Fruit fly (Drosophila melanogaster) whole organism, embryonic: ENCODE data around the gene CG6610.
A peak's percentile ranks its signal among the peaks of the same experiment; 100 is the strongest.

Experiments
- Adf1 ChIP-seq: fragments of 200-800 bp; sonication (Bioruptor generic); IDR thresholded peaks from 2 replicates; pipeline ENCODE4 v1.3.6; 2022; ENCODE audit warnings: missing biosample characterization, missing genetic modification characterization
- Bdp1 ChIP-seq: fragments of 200-800 bp; sonication (Bioruptor generic); optimal IDR thresholded peaks from 3 replicates; lab custom pipeline; 2016; ENCODE audit warnings: missing biosample characterization, missing genetic modification characterization
- CG10267 ChIP-seq: fragments of 200-800 bp; sonication (Bioruptor generic); optimal IDR thresholded peaks from 2 replicates; lab custom pipeline; 2018; ENCODE audit warnings: missing biosample characterization, mild to moderate bottlenecking, missing genetic modification characterization, moderate library complexity
- CG10321 ChIP-seq: fragments of 200-800 bp; sonication (Bioruptor generic); IDR thresholded peaks from 2 replicates; pipeline ENCODE4 v1.3.6; 2022; ENCODE audit warnings: missing biosample characterization, missing genetic modification characterization
- CG11093 ChIP-seq: fragments of 200-800 bp; sonication (Bioruptor generic); IDR thresholded peaks from 3 replicates; pipeline ENCODE4 v1.3.6; 2022; ENCODE audit warnings: missing biosample characterization, missing genetic modification characterization
- CG12236 ChIP-seq: fragments of 200-800 bp; sonication (Bioruptor generic); optimal IDR thresholded peaks from 2 replicates; lab custom pipeline; 2016; ENCODE audit warnings: missing biosample characterization, missing genetic modification characterization
- CG12391 ChIP-seq: fragments of 200-800 bp; sonication (Bioruptor generic); optimal IDR thresholded peaks from 3 replicates; lab custom pipeline; 2018; ENCODE audit warnings: missing biosample characterization, mild to moderate bottlenecking, missing genetic modification characterization, moderate library complexity
- CG14710 ChIP-seq: fragments of 200-800 bp; sonication (Bioruptor generic); optimal IDR thresholded peaks from 3 replicates; lab custom pipeline; 2019; ENCODE audit warnings: missing biosample characterization, mild to moderate bottlenecking, missing genetic modification characterization, moderate library complexity
- CG17361 ChIP-seq: fragments of 200-800 bp; sonication (Bioruptor generic); IDR thresholded peaks from 3 replicates; pipeline ENCODE4 v1.3.6; 2022; ENCODE audit warnings: missing biosample characterization, missing genetic modification characterization
- CG17802 ChIP-seq: fragments of 200-800 bp; sonication (Bioruptor generic); optimal IDR thresholded peaks from 2 replicates; lab custom pipeline; 2018; ENCODE audit warnings: missing biosample characterization, mild to moderate bottlenecking, missing genetic modification characterization, moderate library complexity
- CG17829 ChIP-seq: fragments of 200-800 bp; optimal IDR thresholded peaks from 2 replicates; lab custom pipeline; 2019; ENCODE audit warnings: missing biosample characterization, mild to moderate bottlenecking, missing genetic modification characterization, moderate library complexity
- CG18262 ChIP-seq: fragments of 200-800 bp; optimal IDR thresholded peaks from 3 replicates; lab custom pipeline; 2019; ENCODE audit warnings: missing biosample characterization, mild to moderate bottlenecking, missing genetic modification characterization, moderate library complexity
- CG31441 ChIP-seq: fragments of 200-800 bp; sonication (Bioruptor generic); IDR thresholded peaks from 2 replicates; pipeline ENCODE4 v1.3.6; 2022; ENCODE audit warnings: missing biosample characterization, missing genetic modification characterization
- CG32767 ChIP-seq: fragments of 200-800 bp; sonication (Bioruptor generic); IDR thresholded peaks from 2 replicates; pipeline ENCODE4 v1.3.6; 2022; ENCODE audit warnings: missing biosample characterization, missing genetic modification characterization
- CG34224 ChIP-seq: fragments of 200-800 bp; sonication (Bioruptor generic); IDR thresholded peaks from 3 replicates; pipeline ENCODE4 v1.3.6; 2022; ENCODE audit warnings: missing biosample characterization, missing genetic modification characterization; ENCODE audit not compliant: partially characterized antibody
- CG6175 ChIP-seq: fragments of 200-800 bp; sonication (Bioruptor generic); IDR thresholded peaks from 3 replicates; pipeline ENCODE4 v1.3.6; 2022; ENCODE audit warnings: missing biosample characterization, missing genetic modification characterization
- CG6272 ChIP-seq: fragments of 200-800 bp; sonication (Bioruptor generic); IDR thresholded peaks from 2 replicates; pipeline ENCODE4 v1.3.6; 2022; ENCODE audit warnings: missing biosample characterization, missing genetic modification characterization
- CG7928 ChIP-seq: fragments of 200-800 bp; sonication (Bioruptor generic); optimal IDR thresholded peaks from 2 replicates; lab custom pipeline; 2017; ENCODE audit warnings: missing biosample characterization, mild to moderate bottlenecking, missing genetic modification characterization
- CG8924 ChIP-seq: fragments of 200-800 bp; optimal IDR thresholded peaks from 3 replicates; lab custom pipeline; 2019; ENCODE audit warnings: missing biosample characterization, mild to moderate bottlenecking, missing genetic modification characterization, moderate library complexity
- CG9797 ChIP-seq: fragments of 200-800 bp; sonication (Bioruptor generic); optimal IDR thresholded peaks from 3 replicates; lab custom pipeline; 2018; ENCODE audit warnings: missing biosample characterization, mild to moderate bottlenecking, missing genetic modification characterization
- D ChIP-seq, 2 experiments: fragments of 200-800 bp in 1 of 2; fragments of >200 bp in 1 of 2; sonication (Bioruptor generic) in 1 of 2; optimal IDR thresholded peaks; 2 replicates in 1 of 2; 3 replicates in 1 of 2; lab custom pipeline; 2017; ENCODE audit warnings: mild to moderate bottlenecking in 1 of 2, missing biosample characterization in 1 of 2, missing genetic modification characterization in 1 of 2, missing genetic modification reagents in 1 of 2
- Dek ChIP-seq: fragments of 200-800 bp; sonication (Bioruptor generic); optimal IDR thresholded peaks from 3 replicates; lab custom pipeline; 2019; ENCODE audit warnings: missing biosample characterization, mild to moderate bottlenecking, missing genetic modification characterization, moderate library complexity
- Ets65A ChIP-seq: fragments of 200-800 bp; sonication (Bioruptor generic); peaks from one replicate; lab custom pipeline; 2016; ENCODE audit warnings: missing biosample characterization, missing genetic modification characterization
- Hey ChIP-seq: fragments of 200-800 bp; sonication (Bioruptor generic); optimal IDR thresholded peaks from 3 replicates; lab custom pipeline; 2018; ENCODE audit warnings: missing biosample characterization, mild to moderate bottlenecking, missing genetic modification characterization
- Jarid2 ChIP-seq: fragments of 200-800 bp; sonication (Bioruptor generic); optimal IDR thresholded peaks from 3 replicates; lab custom pipeline; 2017; ENCODE audit warnings: mild to moderate bottlenecking, missing biosample characterization, missing genetic modification reagents, missing genetic modification characterization
- Max ChIP-seq: fragments of 200-800 bp; sonication (Bioruptor generic); optimal IDR thresholded peaks from 2 replicates; lab custom pipeline; 2016; ENCODE audit warnings: missing biosample characterization, mild to moderate bottlenecking, missing genetic modification characterization
- Nf-YB ChIP-seq: fragments of 200-800 bp; sonication (Bioruptor generic); optimal IDR thresholded peaks from 3 replicates; lab custom pipeline; 2019; ENCODE audit warnings: missing biosample characterization, mild to moderate bottlenecking, missing genetic modification characterization, moderate library complexity
- Nf-YC ChIP-seq: fragments of 200-800 bp; optimal IDR thresholded peaks from 3 replicates; lab custom pipeline; 2019; ENCODE audit warnings: missing biosample characterization, mild to moderate bottlenecking, missing genetic modification characterization, moderate library complexity
- Oli ChIP-seq: fragments of 200-800 bp; sonication (Bioruptor generic); optimal IDR thresholded peaks from 2 replicates; lab custom pipeline; 2018; ENCODE audit warnings: missing biosample characterization, mild to moderate bottlenecking, missing genetic modification characterization, moderate library complexity
- Side ChIP-seq: fragments of 200-800 bp; sonication (Bioruptor generic); optimal IDR thresholded peaks from 2 replicates; lab custom pipeline; 2016; ENCODE audit warnings: missing biosample characterization, missing genetic modification characterization
- Sox100B ChIP-seq: fragments of 200-800 bp; sonication (Bioruptor generic); optimal IDR thresholded peaks from 3 replicates; lab custom pipeline; 2018; ENCODE audit warnings: missing biosample characterization, mild to moderate bottlenecking, missing genetic modification characterization
- Sox102F ChIP-seq: fragments of 200-800 bp; sonication (Bioruptor generic); optimal IDR thresholded peaks from 2 replicates; lab custom pipeline; 2018; ENCODE audit warnings: missing biosample characterization, mild to moderate bottlenecking, missing genetic modification characterization, moderate library complexity
- bsh ChIP-seq, 2 experiments: fragments of 200-800 bp; sonication (Bioruptor generic); optimal IDR thresholded peaks; 2 replicates each; lab custom pipeline; 2017 to 2018; ENCODE audit warnings: mild to moderate bottlenecking in 2 of 2, missing biosample characterization in 2 of 2, missing genetic modification characterization in 2 of 2, moderate library complexity in 1 of 2
- caup ChIP-seq: fragments of 200-800 bp; sonication (Bioruptor generic); optimal IDR thresholded peaks from 3 replicates; lab custom pipeline; 2017; ENCODE audit warnings: missing biosample characterization, mild to moderate bottlenecking, missing genetic modification characterization, moderate library complexity; ENCODE audit not compliant: severe bottlenecking
- gem ChIP-seq: fragments of 200-800 bp; sonication (Bioruptor generic); optimal IDR thresholded peaks from 2 replicates; lab custom pipeline; 2019; ENCODE audit warnings: missing biosample characterization, mild to moderate bottlenecking, missing genetic modification characterization, moderate library complexity
- mld ChIP-seq: fragments of 200-800 bp; sonication (Bioruptor generic); IDR thresholded peaks from 3 replicates; pipeline ENCODE4 v1.3.6; 2022; ENCODE audit warnings: missing biosample characterization, missing genetic modification characterization; ENCODE audit not compliant: partially characterized antibody
- peb ChIP-seq: fragments of 200-800 bp; sonication (Bioruptor generic); IDR thresholded peaks from 2 replicates; pipeline ENCODE4 v1.3.6; 2022; ENCODE audit warnings: missing biosample characterization, missing genetic modification characterization
- prd ChIP-seq, 3 experiments: fragments of >200 bp in 2 of 3; fragments of 200-800 bp in 1 of 3; sonication (Bioruptor generic) in 1 of 3; optimal IDR thresholded peaks in 2 of 3; IDR thresholded peaks in 1 of 3; 2 replicates in 2 of 3; 3 replicates in 1 of 3; pipeline versions ENCODE4 v1.3.6 to Lab custom; 2017 to 2022; ENCODE audit warnings: missing biosample characterization in 1 of 3, missing genetic modification characterization in 1 of 3
- pros ChIP-seq: fragments of 200-800 bp; sonication (Bioruptor generic); optimal IDR thresholded peaks from 3 replicates; lab custom pipeline; 2019; ENCODE audit warnings: missing biosample characterization, mild to moderate bottlenecking, missing genetic modification characterization, moderate library complexity
- sc ChIP-seq, 3 experiments: fragments of >200 bp in 2 of 3; fragments of 200-800 bp in 1 of 3; sonication (Bioruptor generic) in 1 of 3; optimal IDR thresholded peaks; 2 replicates in 2 of 3; 3 replicates in 1 of 3; lab custom pipeline; 2017; ENCODE audit warnings: mild to moderate bottlenecking in 1 of 3, missing biosample characterization in 1 of 3, missing genetic modification characterization in 1 of 3, missing genetic modification reagents in 1 of 3
- sens-2 ChIP-seq: fragments of 200-800 bp; sonication (Bioruptor generic); IDR thresholded peaks from 2 replicates; pipeline ENCODE4 v1.3.6; 2022; ENCODE audit warnings: missing biosample characterization, missing genetic modification characterization
- slp2 ChIP-seq: fragments of 200-800 bp; sonication (Bioruptor generic); optimal IDR thresholded peaks from 2 replicates; lab custom pipeline; 2016; ENCODE audit warnings: missing biosample characterization, missing genetic modification characterization
- sob ChIP-seq: fragments of 200-800 bp; sonication (Bioruptor generic); IDR thresholded peaks from 2 replicates; pipeline ENCODE4 v1.3.6; 2022; ENCODE audit warnings: missing biosample characterization, missing genetic modification characterization
- usp ChIP-seq: fragments of >200 bp; optimal IDR thresholded peaks from 2 replicates; lab custom pipeline; 2017; ENCODE audit warnings: missing biosample characterization, missing genetic modification characterization

The CG6610 gene

dm6 chr3L:6108264-6109060 is 33.1 kb downstream of the CG6610 start (continued):
- TF ChIP-seq bsh (GFP tag; optimal IDR thresholded peaks at IDR 0.05; lab: Kevin White, UChicago) (peak in 1 of 2 experiments; percentile 50), sc (optimal IDR thresholded peaks at IDR 0.05; lab: Kevin White, UChicago) (no peak), sc (GFP tag; optimal IDR thresholded peaks at IDR 0.05; lab: Kevin White, UChicago) (peak; percentile 6), pros (GFP tag; lab: Kevin White, UChicago) (peak; percentile 48), CG34224 (GFP tag; lab: Robert Waterston, UW) (no peak), CG14710 (peak; percentile 50), Sox100B (GFP tag; lab: Kevin White, UChicago) (peak; percentile 44), CG8924 (tag; lab: Kevin White, UChicago) (peak; percentile 9), CG10267 (tag; lab: Kevin White, UChicago) (peak; percentile 21), D (optimal IDR thresholded peaks at IDR 0.05; lab: Kevin White, UChicago) (no peak), D (GFP tag; optimal IDR thresholded peaks at IDR 0.05; lab: Kevin White, UChicago) (peak; percentile 27), CG6272 (GFP tag; lab: Robert Waterston, UW) (no peak), CG17829 (tag; lab: Kevin White, UChicago) (peak; percentile 5), CG17802 (tag; lab: Kevin White, UChicago) (no peak), CG18262 (peak; percentile 57), mld (GFP tag; lab: Robert Waterston, UW) (no peak), CG9797 (GFP tag; lab: Kevin White, UChicago) (no peak), gem (tag; lab: Kevin White, UChicago) (peak; percentile 53), Oli (tag; lab: Kevin White, UChicago) (peak; percentile 35), CG31441 (GFP tag; lab: Robert Waterston, UW) (peak; percentile 48; the same call in 1 of the 2 replicates), CG6175 (GFP tag; lab: Robert Waterston, UW) (no peak), Sox102F (GFP tag; lab: Kevin White, UChicago) (peak; percentile 8), CG12236 (no peak), CG12391 (tag; lab: Kevin White, UChicago) (peak; percentile 38), Hey (tag; lab: Kevin White, UChicago) (peak; percentile 100), CG17361 (GFP tag; lab: Robert Waterston, UW) (peak; percentile 50; the same call in 1 of the 3 replicates), sens-2 (GFP tag; lab: Robert Waterston, UW) (0 out of 2 replicates have a peak, but pooled peaks have one; percentile 12), Nf-YC (peak; percentile 20)

dm6 chr3L:6110673-6111449 is 35.5 kb downstream of the CG6610 start:
- TF ChIP-seq slp2 (GFP tag; lab: Kevin White, UChicago) (no peak), usp (GFP tag; lab: Kevin White, UChicago) (no peak), Nf-YB (GFP tag; lab: Kevin White, UChicago) (peak; percentile 95), Bdp1 (no peak), Ets65A (GFP tag; lab: Kevin White, UChicago) (peak; percentile 87), Side (GFP tag; lab: Kevin White, UChicago) (no peak), CG11093 (GFP tag; lab: Robert Waterston, UW) (no peak), Adf1 (GFP tag; lab: Robert Waterston, UW) (peak; percentile 64), CG10321 (GFP tag; lab: Robert Waterston, UW) (peak; percentile 43; the same call in 1 of the 2 replicates), prd (optimal IDR thresholded peaks at IDR 0.05; lab: Kevin White, UChicago) (no peak), prd (GFP tag; IDR thresholded peaks at IDR 0.05; lab: Robert Waterston, UW) (no peak), Dek (no peak), sob (no peak), mld (GFP tag; lab: Robert Waterston, UW) (no peak), caup (no peak), peb (GFP tag; lab: Robert Waterston, UW) (no peak), Jarid2 (no peak), Max (GFP tag; lab: Kevin White, UChicago) (no peak), CG32767 (GFP tag; lab: Robert Waterston, UW) (peak; percentile 40; the same call in 1 of the 2 replicates), Nf-YC (peak; percentile 96), CG7928 (GFP tag; lab: Kevin White, UChicago) (no peak)
